Fruit fly (Drosophila melanogaster): ENCODE data around the gene RabGGTb.

Gene RabGGTb

DNA sequence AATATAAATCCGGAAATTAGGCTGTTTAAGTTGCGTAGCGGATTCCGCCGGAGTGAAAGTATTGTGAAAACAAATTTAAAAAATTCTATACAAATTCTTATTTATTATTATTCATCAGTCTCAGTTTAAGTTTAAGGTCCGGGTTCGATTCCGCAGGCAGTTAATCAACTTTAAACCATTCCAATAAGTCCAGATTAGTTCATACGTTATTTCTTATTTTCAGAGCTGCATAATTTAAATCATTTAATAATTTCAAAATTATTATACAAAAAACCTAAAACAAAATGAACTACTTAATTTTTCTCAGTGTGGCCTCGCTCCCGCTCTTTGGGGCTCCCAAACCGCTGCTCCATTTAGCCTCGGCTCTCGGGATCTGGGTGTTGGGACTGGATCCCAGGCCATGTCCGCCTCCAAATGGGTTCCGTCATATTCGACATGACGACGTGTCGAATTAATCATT is 48.5 kb upstream of the RabGGTb start:
- TF ChIP-seq usp (GFP tag; optimal IDR thresholded peaks at IDR 0.05) (no peak), fru (GFP tag; optimal IDR thresholded peaks at IDR 0.05) (peak; percentile 88), sage (GFP tag; optimal IDR thresholded peaks at IDR 0.05) (peak; percentile 69), rgr (GFP tag; optimal IDR thresholded peaks at IDR 0.05) (peak; percentile 81), foxo (GFP tag; optimal IDR thresholded peaks at IDR 0.05) (peak in 1 of 2 experiments; percentile 93), Dfd (GFP tag; optimal IDR thresholded peaks at IDR 0.05) (no peak), sv (GFP tag; optimal IDR thresholded peaks at IDR 0.05) (peak; percentile 86), HLH106 (tag; optimal IDR thresholded peaks at IDR 0.05) (peak; percentile 91), OdsH (GFP tag; optimal IDR thresholded peaks at IDR 0.05) (peak; percentile 89), jim (GFP tag; optimal IDR thresholded peaks at IDR 0.05) (no peak), dl (GFP tag; optimal IDR thresholded peaks at IDR 0.05; ENCODE audit: insufficient read depth in 1 of 2, partially characterized antibody in 2 of 2) (no peak), psq (GFP tag; optimal IDR thresholded peaks at IDR 0.05) (peak; percentile 56), Jra (GFP tag; optimal IDR thresholded peaks at IDR 0.05) (no peak), CG9705 (GFP tag; optimal IDR thresholded peaks at IDR 0.05) (peak; percentile 77), lola (GFP tag; optimal IDR thresholded peaks at IDR 0.05) (no peak), Rel (GFP tag; optimal IDR thresholded peaks at IDR 0.05) (peak; percentile 7), Rel (tag; optimal IDR thresholded peaks at IDR 0.05) (peak; percentile 37), pan (optimal IDR thresholded peaks at IDR 0.05) (no peak), CG32264 (GFP tag; optimal IDR thresholded peaks at IDR 0.05) (no peak), Hr83 (GFP tag; optimal IDR thresholded peaks at IDR 0.05; ENCODE audit: poor library complexity, severe bottlenecking) (no peak), GATAd (GFP tag; optimal IDR thresholded peaks at IDR 0.05) (peak; percentile 3), Hnf4 (GFP tag; optimal IDR thresholded peaks at IDR 0.05) (peak; percentile 70), CrebA (GFP tag; optimal IDR thresholded peaks at IDR 0.05; ENCODE audit: borderline replicate concordance) (peak; percentile 4), ey (GFP tag; optimal IDR thresholded peaks at IDR 0.05) (peak; percentile 72), N (GFP tag; optimal IDR thresholded peaks at IDR 0.05) (no peak), Mio (GFP tag; optimal IDR thresholded peaks at IDR 0.05) (no peak), Myc (optimal IDR thresholded peaks at IDR 0.05) (no peak), tai (GFP tag; optimal IDR thresholded peaks at IDR 0.05) (peak; percentile 70), Sp1 (GFP tag; optimal IDR thresholded peaks at IDR 0.05) (peak; percentile 95), Vsx2 (GFP tag; optimal IDR thresholded peaks at IDR 0.05; ENCODE audit: partially characterized antibody) (no peak), dmrt93B (GFP tag; optimal IDR thresholded peaks at IDR 0.05) (peak; percentile 89), br (GFP tag; optimal IDR thresholded peaks at IDR 0.05) (peak; percentile 83), Hr78 (GFP tag; optimal IDR thresholded peaks at IDR 0.05) (no peak), dsf (GFP tag; optimal IDR thresholded peaks at IDR 0.05; ENCODE audit: borderline replicate concordance) (peak; percentile 17), Dif (GFP tag; optimal IDR thresholded peaks at IDR 0.05; ENCODE audit: partially characterized antibody) (no peak), woc (GFP tag; optimal IDR thresholded peaks at IDR 0.05) (peak; percentile 76), h (GFP tag; optimal IDR thresholded peaks at IDR 0.05) (peak; percentile 83), Abd-B (GFP tag; optimal IDR thresholded peaks at IDR 0.05) (no peak), brk (GFP tag; optimal IDR thresholded peaks at IDR 0.05) (peak; percentile 72)

DNA sequence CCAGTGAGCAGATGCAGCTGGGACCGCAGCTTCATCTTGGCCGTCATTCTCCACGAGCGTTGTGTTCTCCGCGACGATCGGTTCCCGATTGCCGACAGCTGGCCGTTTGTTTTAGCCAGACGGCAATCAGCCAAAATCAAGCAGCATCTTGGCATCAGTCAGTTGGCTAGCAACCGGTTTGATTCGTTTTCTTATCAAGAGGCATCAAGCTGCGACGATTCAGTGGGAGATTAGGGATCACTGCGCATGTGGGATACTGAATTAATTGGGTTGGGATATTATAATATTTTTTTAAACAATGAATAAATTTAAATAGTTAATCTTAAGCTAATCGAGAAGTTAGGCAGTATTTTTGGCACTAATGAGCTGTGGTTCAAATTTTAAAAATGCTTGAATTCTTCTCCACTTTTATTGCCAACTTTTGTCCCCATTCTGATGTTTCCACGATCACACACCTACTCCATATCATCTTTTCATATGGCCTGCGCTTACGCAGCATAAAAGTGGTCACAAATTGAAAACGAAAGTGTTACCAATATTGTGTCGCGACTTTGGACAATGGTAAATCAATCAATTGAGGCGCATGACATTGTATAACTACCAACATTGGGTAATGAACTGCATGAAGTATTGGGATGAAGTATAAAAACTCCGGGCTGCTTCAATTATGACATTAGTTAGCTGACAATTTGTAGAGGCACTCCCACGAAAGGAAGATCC is 41.0 kb upstream of the RabGGTb start, which contains the start of the genes CG3119 and Cpr23B:
TSS of gene CG3119 (minus strand) at position 92 of the 720 bp plus-strand sequence.
TSS of gene Cpr23B (plus strand) at position 670 of the 720 bp plus-strand sequence.
- TF ChIP-seq HLH106 (tag; optimal IDR thresholded peaks at IDR 0.05) (no peak), N (GFP tag; optimal IDR thresholded peaks at IDR 0.05) (no peak), Jra (GFP tag; optimal IDR thresholded peaks at IDR 0.05) (no peak), Abd-B (GFP tag; optimal IDR thresholded peaks at IDR 0.05) (no peak), Hr78 (GFP tag; optimal IDR thresholded peaks at IDR 0.05) (no peak)
